Worm (Caenorhabditis elegans) whole organism, L3 larva: ENCODE results near the gene dolk-1.
A peak's percentile ranks its signal among the peaks of the same experiment; 100 is the strongest.

Experiments used
- ZK546.5 ChIP-seq: sonication (generic microtip); optimal IDR thresholded peaks from 2 replicates; lab custom pipeline; 2017; ENCODE audit warnings: missing biosample characterization, missing genetic modification characterization
- aly-2 ChIP-seq: fragments of 150-350 bp; optimal IDR thresholded peaks from 2 replicates; lab custom pipeline; 2014; ENCODE audit warnings: missing biosample characterization, missing genetic modification characterization
- ama-1 ChIP-seq: fragments of 150-350 bp; optimal IDR thresholded peaks from 2 replicates; lab custom pipeline; 2018
- ceh-16 ChIP-seq: sonication (generic microtip); optimal IDR thresholded peaks from 2 replicates; lab custom pipeline; 2017; ENCODE audit warnings: missing biosample characterization, missing genetic modification characterization
- ceh-28 ChIP-seq: fragments of 150-350 bp; optimal IDR thresholded peaks from 2 replicates; lab custom pipeline; 2014; ENCODE audit warnings: missing biosample characterization, missing genetic modification reagents, missing genetic modification characterization
- ceh-82 ChIP-seq: fragments of 150-350 bp; optimal IDR thresholded peaks from 2 replicates; lab custom pipeline; 2014; ENCODE audit warnings: missing biosample characterization, missing genetic modification characterization
- ceh-9 ChIP-seq: sonication (generic microtip); optimal IDR thresholded peaks from 2 replicates; lab custom pipeline; 2018; ENCODE audit warnings: missing biosample characterization, missing genetic modification characterization
- egl-5 ChIP-seq: fragments of 150-350 bp; optimal IDR thresholded peaks from 2 replicates; lab custom pipeline; 2017; ENCODE audit warnings: missing biosample characterization, missing genetic modification reagents, missing genetic modification characterization, inconsistent platforms
- elt-1 ChIP-seq: fragments of 150-350 bp; optimal IDR thresholded peaks from 2 replicates; lab custom pipeline; 2014; ENCODE audit warnings: missing biosample characterization, missing genetic modification characterization
- elt-2 ChIP-seq: sonication (generic microtip); optimal IDR thresholded peaks from 2 replicates; lab custom pipeline; 2016; ENCODE audit warnings: missing genetic modification reagents, mild to moderate bottlenecking, missing genetic modification characterization, missing compliant biosample characterization
- elt-3 ChIP-seq, 3 experiments: fragments of 150-350 bp in 1 of 3; sonication (generic microtip) in 2 of 3; optimal IDR thresholded peaks; 2 replicates in 2 of 3; 4 replicates in 1 of 3; lab custom pipeline; 2014 to 2017; ENCODE audit warnings: missing biosample characterization in 3 of 3, missing genetic modification characterization in 3 of 3
- eor-1 ChIP-seq, 2 experiments: fragments of 150-350 bp; optimal IDR thresholded peaks; 2 replicates each; lab custom pipeline; 2014 to 2018; ENCODE audit warnings: missing biosample characterization in 2 of 2, missing genetic modification characterization in 2 of 2
- fkh-10 ChIP-seq: sonication (generic microtip); optimal IDR thresholded peaks from 2 replicates; lab custom pipeline; 2017; ENCODE audit warnings: missing biosample characterization, missing genetic modification reagents, missing genetic modification characterization
- fkh-2 ChIP-seq: fragments of 150-350 bp; optimal IDR thresholded peaks from 2 replicates; lab custom pipeline; 2014; ENCODE audit warnings: missing biosample characterization, missing genetic modification reagents, missing genetic modification characterization
- jun-1 ChIP-seq: fragments of 150-350 bp; optimal IDR thresholded peaks from 2 replicates; lab custom pipeline; 2014; ENCODE audit warnings: missing biosample characterization, missing genetic modification reagents, missing genetic modification characterization
- lin-15B ChIP-seq: fragments of 150-350 bp; optimal IDR thresholded peaks from 2 replicates; lab custom pipeline; 2014; ENCODE audit warnings: missing biosample characterization, missing genetic modification characterization
- lsy-12 ChIP-seq: sonication (generic microtip); optimal IDR thresholded peaks from 2 replicates; lab custom pipeline; 2016; ENCODE audit warnings: mild to moderate bottlenecking, missing genetic modification characterization, missing compliant biosample characterization
- mdl-1 ChIP-seq: fragments of 150-350 bp; optimal IDR thresholded peaks from 2 replicates; lab custom pipeline; 2014; ENCODE audit warnings: missing biosample characterization, missing genetic modification characterization
- mml-1 ChIP-seq: fragments of 150-350 bp; sonication (generic microtip); optimal IDR thresholded peaks from 3 replicates; lab custom pipeline; 2014; ENCODE audit warnings: missing biosample characterization, missing genetic modification characterization
- nfya-1 ChIP-seq: sonication (generic microtip); optimal IDR thresholded peaks from 2 replicates; lab custom pipeline; 2017; ENCODE audit warnings: missing genetic modification characterization, mild to moderate bottlenecking, missing compliant biosample characterization, antibody characterized with exemption, moderate library complexity; ENCODE audit not compliant: insufficient read depth
- nhr-11 ChIP-seq: fragments of 150-350 bp; optimal IDR thresholded peaks from 2 replicates; lab custom pipeline; 2014; ENCODE audit warnings: missing biosample characterization, missing genetic modification characterization
- nhr-12 ChIP-seq: fragments of 150-350 bp; optimal IDR thresholded peaks from 2 replicates; lab custom pipeline; 2014; ENCODE audit warnings: missing biosample characterization, missing genetic modification characterization
- nhr-237 ChIP-seq: fragments of 150-350 bp; optimal IDR thresholded peaks from 2 replicates; lab custom pipeline; 2014; ENCODE audit warnings: missing biosample characterization, missing genetic modification characterization
- nhr-43 ChIP-seq: sonication (generic microtip); optimal IDR thresholded peaks from 2 replicates; lab custom pipeline; 2016; ENCODE audit warnings: mild to moderate bottlenecking, missing genetic modification characterization, missing compliant biosample characterization; ENCODE audit not compliant: poor library complexity, severe bottlenecking
- nhr-67 ChIP-seq: fragments of 150-350 bp; optimal IDR thresholded peaks from 2 replicates; lab custom pipeline; 2014; ENCODE audit warnings: missing biosample characterization, missing genetic modification characterization
- nhr-77 ChIP-seq: fragments of 150-350 bp; optimal IDR thresholded peaks from 2 replicates; lab custom pipeline; 2014; ENCODE audit warnings: missing biosample characterization, missing genetic modification characterization
- pha-4 ChIP-seq: fragments of 150-350 bp; optimal IDR thresholded peaks from 2 replicates; lab custom pipeline; 2014; ENCODE audit warnings: missing biosample characterization, missing genetic modification reagents, missing genetic modification characterization
- pqm-1 ChIP-seq: fragments of 150-350 bp; optimal IDR thresholded peaks from 2 replicates; lab custom pipeline; 2017; ENCODE audit warnings: missing biosample characterization, missing genetic modification characterization, inconsistent platforms
- snpc-4 ChIP-seq: fragments of 150-350 bp; optimal IDR thresholded peaks from 2 replicates; lab custom pipeline; 2014; ENCODE audit warnings: missing biosample characterization, missing genetic modification characterization
- tbx-2 ChIP-seq: sonication (generic microtip); optimal IDR thresholded peaks from 2 replicates; lab custom pipeline; 2016; ENCODE audit warnings: mild to moderate bottlenecking, missing genetic modification characterization, missing compliant biosample characterization
- unc-62 ChIP-seq: fragments of 150-350 bp; sonication (generic microtip); optimal IDR thresholded peaks from 4 replicates; lab custom pipeline; 2014; ENCODE audit warnings: missing biosample characterization, missing genetic modification reagents, missing genetic modification characterization
- ztf-4 ChIP-seq: fragments of 150-350 bp; optimal IDR thresholded peaks from 2 replicates; lab custom pipeline; 2014; ENCODE audit warnings: missing biosample characterization, missing genetic modification characterization

The dolk-1 gene

ce11 chrIII:11935032-11935947 is 1.9 kb upstream of the dolk-1 start:
- TF ChIP-seq lin-15B = peak; percentile 47
- TF ChIP-seq nhr-43 = no peak
- peak; percentile 99 for TF ChIP-seq nfya-1 (tag; lab: Kevin White, UChicago)

- TF ChIP-seq ztf-4 (tag; lab: Kevin White, UChicago) (no peak), egl-5 (tag; lab: Kevin White, UChicago) (no peak), nhr-237 (tag; lab: Kevin White, UChicago) (no peak), nfya-1 (tag; lab: Kevin White, UChicago) (no peak), mdl-1 (tag; lab: Kevin White, UChicago) (no peak), pqm-1 (no peak), ceh-28 (tag; lab: Kevin White, UChicago) (no peak), snpc-4 (tag; lab: Kevin White, UChicago) (no peak), unc-62 (GFP tag; lab: Kevin White, UChicago) (no peak), mml-1 (tag; lab: Kevin White, UChicago) (no peak), nhr-77 (tag; lab: Kevin White, UChicago) (no peak), ceh-9 (tag; lab: Kevin White, UChicago) (no peak), eor-1 (tag; optimal IDR thresholded peaks at IDR 0.05; lab: Kevin White, UChicago) (no peak), nhr-11 (tag; lab: Kevin White, UChicago) (no peak), elt-3 (tag; optimal IDR thresholded peaks at IDR 0.05; lab: Kevin White, UChicago) (no peak), fkh-10 (no peak), lin-15B (no peak)
Observed at ce11 chrIII:11931960-11932359, 1.5 kb downstream of the dolk-1 start.

DNA sequence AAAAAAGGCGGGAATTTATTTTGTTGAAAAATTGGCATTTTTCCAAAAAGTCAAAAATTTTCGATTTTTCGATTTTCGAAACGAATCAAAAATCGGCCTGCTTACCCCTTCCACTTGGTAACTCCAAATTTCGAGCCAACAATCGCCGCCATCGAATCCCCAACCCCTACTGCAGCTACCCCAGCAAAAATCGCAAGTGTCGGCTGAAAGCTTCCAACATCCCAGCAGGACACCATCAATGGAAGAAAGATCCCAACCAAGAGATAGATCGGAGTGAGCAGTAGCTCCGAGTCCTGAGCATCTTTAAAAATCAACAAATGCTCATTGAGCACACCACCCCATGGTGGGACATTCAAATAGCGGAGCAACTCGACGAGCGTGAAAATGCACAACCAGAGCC is 2.5 kb downstream of the dolk-1 start:
- TF ChIP-seq tbx-2 (tag; lab: Kevin White, UChicago) (no peak), ZK546.5 (tag; lab: Kevin White, UChicago) (no peak), lsy-12 (tag; lab: Kevin White, UChicago) (no peak), fkh-2 (tag; lab: Kevin White, UChicago) (no peak), aly-2 (tag; lab: Kevin White, UChicago) (no peak)

DNA sequence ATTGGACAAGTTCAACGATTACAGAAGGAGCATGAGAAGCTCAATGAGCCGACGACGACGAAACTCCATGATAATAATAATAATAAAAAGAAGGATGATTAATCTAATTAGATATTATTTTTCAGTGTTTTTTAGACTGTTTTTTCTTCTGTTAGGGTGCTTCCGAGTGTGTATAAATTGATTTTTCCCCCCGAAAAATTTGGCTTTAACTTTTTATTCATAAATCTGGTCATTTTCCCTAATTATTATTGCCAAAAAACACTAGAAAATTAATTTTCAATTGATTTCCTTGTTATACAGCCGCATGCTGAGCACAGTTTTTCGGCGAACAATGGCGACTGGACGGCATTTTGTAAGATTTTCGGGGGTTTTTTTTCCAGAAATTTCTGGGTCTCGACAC is 9.9 kb downstream of the dolk-1 start, which contains the start of gene nft-1:
TSS of gene nft-1 (plus strand) at position 301 of the 400 bp plus-strand sequence.
- TF ChIP-seq nhr-67 (tag; lab: Kevin White, UChicago) (no peak), pha-4 (tag; lab: Kevin White, UChicago) (no peak), nhr-12 (tag; lab: Kevin White, UChicago) (no peak), mml-1 (tag; lab: Kevin White, UChicago) (no peak), ztf-4 (tag; lab: Kevin White, UChicago) (no peak), elt-1 (tag; lab: Kevin White, UChicago) (no peak), nfya-1 (tag; lab: Kevin White, UChicago) (no peak), mdl-1 (tag; lab: Kevin White, UChicago) (no peak), pqm-1 (no peak), fkh-2 (tag; lab: Kevin White, UChicago) (no peak), tbx-2 (tag; lab: Kevin White, UChicago) (no peak), ceh-16 (tag; lab: Kevin White, UChicago) (no peak), ceh-9 (tag; lab: Kevin White, UChicago) (no peak)

ce11 chrIII:11921658-11922098 is 11.8 kb downstream of the dolk-1 start, which contains the start of gene Y56A3A.22:
TSS of gene Y56A3A.22 (plus strand) at chrIII:11921692.
- TF ChIP-seq nhr-43 (peak; percentile 33), aly-2 (tag; lab: Kevin White, UChicago) (no peak), nhr-12 (tag; lab: Kevin White, UChicago) (no peak), fkh-2 (tag; lab: Kevin White, UChicago) (no peak), elt-3 (tag; optimal IDR thresholded peaks at IDR 0.05; lab: Kevin White, UChicago) (peak in 1 of 3 experiments; percentile 25), nhr-11 (tag; lab: Kevin White, UChicago) (no peak), ama-1 (lab: Kevin White, UChicago) (peak; percentile 92), elt-2 (peak; percentile 21), ceh-16 (tag; lab: Kevin White, UChicago) (no peak), ceh-82 (no peak), nhr-67 (tag; lab: Kevin White, UChicago) (no peak), lsy-12 (tag; lab: Kevin White, UChicago) (peak; percentile 57), jun-1 (tag; lab: Kevin White, UChicago) (no peak), nfya-1 (tag; lab: Kevin White, UChicago) (peak; percentile 36)
